Worm (Caenorhabditis elegans): ENCODE measurements around the gene idpb-3.

The idpb-3 gene

DNA sequence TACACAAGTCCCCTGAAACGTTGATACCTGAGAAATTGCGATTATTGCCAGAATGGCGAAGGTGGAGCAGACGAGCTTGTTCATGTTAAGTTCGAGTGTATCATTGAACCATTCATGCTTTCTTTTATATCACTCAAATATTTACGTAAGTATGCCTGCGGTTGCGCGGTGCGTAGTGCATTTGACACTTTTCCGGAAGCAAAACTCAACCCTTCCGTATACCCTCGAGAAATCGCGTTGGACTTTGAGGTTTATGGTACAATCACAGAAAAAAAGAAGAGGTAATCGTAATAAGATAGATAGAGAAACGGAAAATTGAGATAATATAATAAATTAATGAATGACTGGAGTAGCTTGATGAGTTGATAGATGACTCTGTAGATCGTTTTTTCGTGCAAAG lies 32.1 kb downstream of the idpb-3 start, which contains the start of gene idpb-2:
TSS of gene idpb-2 (minus strand) at position 101 of the 400 bp plus-strand sequence.
- TF ChIP-seq ztf-11 (tag; optimal IDR thresholded peaks at IDR 0.05) = no peak
- no peak for TF ChIP-seq pha-4 (tag; optimal IDR thresholded peaks at IDR 0.05)
- TF ChIP-seq blmp-1 (tag; optimal IDR thresholded peaks at IDR 0.05) = no peak
- TF ChIP-seq ces-1 (GFP tag; optimal IDR thresholded peaks at IDR 0.05) = no peak
- TF ChIP-seq snpc-4 (tag; optimal IDR thresholded peaks at IDR 0.05) = no peak
- no peak for TF ChIP-seq cnd-1 (tag; optimal IDR thresholded peaks at IDR 0.05)
- no peak for TF ChIP-seq nhr-237 (tag; optimal IDR thresholded peaks at IDR 0.05)
- TF ChIP-seq elt-1 (tag; optimal IDR thresholded peaks at IDR 0.05; ENCODE audit: borderline replicate concordance, insufficient read depth) = no peak
- no peak for TF ChIP-seq nhr-28 (tag; optimal IDR thresholded peaks at IDR 0.05)
- TF ChIP-seq lin-13 (tag; optimal IDR thresholded peaks at IDR 0.05) = no peak
- TF ChIP-seq unc-62 (GFP tag; optimal IDR thresholded peaks at IDR 0.05) = no peak
- TF ChIP-seq ceh-43 (GFP tag; optimal IDR thresholded peaks at IDR 0.05) = no peak
- no peak for TF ChIP-seq nhr-12 (tag; optimal IDR thresholded peaks at IDR 0.05)
- TF ChIP-seq ham-2 (GFP tag; optimal IDR thresholded peaks at IDR 0.05) = no peak
- no peak for TF ChIP-seq nhr-2 (tag; optimal IDR thresholded peaks at IDR 0.05)
- TF ChIP-seq M03D4.4 (tag; optimal IDR thresholded peaks at IDR 0.05) = no peak
- no peak for TF ChIP-seq ceh-39 (tag; optimal IDR thresholded peaks at IDR 0.05)
- no peak for TF ChIP-seq bed-3 (GFP tag; optimal IDR thresholded peaks at IDR 0.05)

DNA sequence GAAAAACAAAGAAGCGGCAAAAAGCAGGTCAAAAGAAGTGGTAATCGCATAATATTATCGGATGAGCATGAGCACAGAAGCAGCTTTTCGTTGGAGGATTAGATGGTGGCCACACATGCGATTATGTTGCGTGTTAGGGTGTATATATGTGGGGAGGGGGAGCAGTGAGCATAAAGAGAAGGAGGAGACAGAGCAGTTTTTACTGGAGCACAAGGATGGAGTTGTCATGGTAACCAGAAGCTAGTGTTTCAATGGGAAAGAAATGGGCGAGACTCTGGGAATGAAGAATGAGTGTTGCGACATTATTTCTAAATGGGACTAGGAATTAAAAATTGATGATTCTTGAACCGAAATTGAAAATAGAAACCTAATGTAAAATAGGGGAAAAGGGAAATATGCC lies 33.7 kb downstream of the idpb-3 start, which contains the start of gene C27A2.8:
TSS of gene C27A2.8 (minus strand) at position 117 of the 400 bp plus-strand sequence.
- TF ChIP-seq flh-1 (GFP tag; optimal IDR thresholded peaks at IDR 0.05) (no peak), nhr-28 (tag; optimal IDR thresholded peaks at IDR 0.05) (no peak), sem-2 (GFP tag; optimal IDR thresholded peaks at IDR 0.05) (no peak), mls-2 (tag; optimal IDR thresholded peaks at IDR 0.05) (no peak), elt-1 (tag; optimal IDR thresholded peaks at IDR 0.05; ENCODE audit: borderline replicate concordance, insufficient read depth) (no peak), mep-1 (tag; optimal IDR thresholded peaks at IDR 0.05) (no peak), lsy-2 (tag; optimal IDR thresholded peaks at IDR 0.05) (no peak), sptf-1 (tag; optimal IDR thresholded peaks at IDR 0.05) (no peak), unc-39 (tag; optimal IDR thresholded peaks at IDR 0.05) (no peak), zip-8 (tag; optimal IDR thresholded peaks at IDR 0.05) (no peak), lin-13 (tag; optimal IDR thresholded peaks at IDR 0.05) (no peak), mab-5 (tag; optimal IDR thresholded peaks at IDR 0.05) (no peak), unc-62 (GFP tag; optimal IDR thresholded peaks at IDR 0.05) (no peak), ceh-39 (tag; optimal IDR thresholded peaks at IDR 0.05) (no peak), ces-1 (GFP tag; optimal IDR thresholded peaks at IDR 0.05) (no peak), pha-4 (tag; optimal IDR thresholded peaks at IDR 0.05) (no peak), ceh-43 (GFP tag; optimal IDR thresholded peaks at IDR 0.05) (no peak), bed-3 (GFP tag; optimal IDR thresholded peaks at IDR 0.05) (no peak), tbx-8 (GFP tag; optimal IDR thresholded peaks at IDR 0.05) (no peak)

DNA sequence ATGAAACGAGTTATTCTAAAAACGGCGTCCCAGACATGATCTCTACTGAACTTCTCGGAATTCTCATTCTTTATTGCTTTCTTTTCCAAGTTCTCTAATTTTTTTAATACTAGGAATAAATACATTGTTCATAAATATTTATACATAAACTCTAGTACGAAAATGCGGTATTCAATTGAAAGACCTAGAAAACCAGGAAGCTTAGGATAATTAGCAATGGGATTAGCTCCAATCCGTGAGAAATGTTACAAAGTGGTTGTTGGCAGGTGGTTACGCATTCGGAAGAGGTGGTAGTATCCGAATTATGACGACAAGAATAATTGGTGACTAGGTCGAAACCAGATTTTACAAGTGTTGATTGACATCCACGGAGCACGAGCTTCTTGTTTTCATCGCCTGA lies 34.6 kb downstream of the idpb-3 start:
- TF ChIP-seq tbx-8 (GFP tag; optimal IDR thresholded peaks at IDR 0.05) (no peak), sem-2 (GFP tag; optimal IDR thresholded peaks at IDR 0.05) (no peak), nhr-2 (tag; optimal IDR thresholded peaks at IDR 0.05) (no peak), mls-2 (tag; optimal IDR thresholded peaks at IDR 0.05) (no peak), lsy-2 (tag; optimal IDR thresholded peaks at IDR 0.05) (no peak), nhr-28 (tag; optimal IDR thresholded peaks at IDR 0.05) (no peak), sptf-1 (tag; optimal IDR thresholded peaks at IDR 0.05) (no peak), unc-120 (tag; optimal IDR thresholded peaks at IDR 0.05; ENCODE audit: poor library complexity, severe bottlenecking) (no peak), cnd-1 (tag; optimal IDR thresholded peaks at IDR 0.05) (no peak), mep-1 (tag; optimal IDR thresholded peaks at IDR 0.05) (no peak), nhr-12 (tag; optimal IDR thresholded peaks at IDR 0.05) (no peak), lin-13 (tag; optimal IDR thresholded peaks at IDR 0.05) (no peak), ceh-39 (tag; optimal IDR thresholded peaks at IDR 0.05) (no peak), ceh-43 (GFP tag; optimal IDR thresholded peaks at IDR 0.05) (no peak), lin-32 (GFP tag; optimal IDR thresholded peaks at IDR 0.05) (no peak), nhr-76 (tag; optimal IDR thresholded peaks at IDR 0.05) (no peak), nhr-237 (tag; optimal IDR thresholded peaks at IDR 0.05) (no peak), zip-8 (tag; optimal IDR thresholded peaks at IDR 0.05) (no peak), bed-3 (GFP tag; optimal IDR thresholded peaks at IDR 0.05) (no peak)

DNA sequence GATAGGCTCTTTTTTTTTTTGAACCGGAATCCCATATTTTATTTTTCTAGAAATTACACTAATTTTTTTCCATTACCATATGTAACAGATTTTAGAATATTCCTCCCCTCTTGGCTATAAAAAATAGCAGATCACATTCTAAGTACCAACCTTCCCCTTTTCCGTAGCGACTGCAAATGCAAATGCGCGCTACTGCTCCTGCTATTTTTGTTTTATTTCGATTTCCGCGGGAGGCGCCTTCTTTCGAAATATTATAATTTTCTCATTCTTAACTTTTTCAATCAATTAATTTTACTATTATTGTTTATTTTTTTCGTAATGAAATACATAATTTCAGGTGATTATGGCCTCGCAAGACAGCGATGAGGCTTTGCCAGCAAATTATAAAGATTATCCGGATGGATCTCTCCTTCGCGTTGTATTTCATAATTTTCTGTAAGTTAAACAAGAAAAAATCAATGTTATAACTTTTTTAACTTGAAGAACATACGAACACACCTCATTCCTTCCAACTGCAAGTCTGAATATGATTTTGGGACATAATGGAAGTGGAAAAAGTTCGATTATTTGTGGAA lies 39.7 kb downstream of the idpb-3 start, which contains the start of gene smc-5:
TSS of gene smc-5 (plus strand) at position 332 of the 575 bp plus-strand sequence.
- TF ChIP-seq M03D4.4 (tag; optimal IDR thresholded peaks at IDR 0.05) = no peak
- TF ChIP-seq nhr-28 (tag; optimal IDR thresholded peaks at IDR 0.05) = no peak
- TF ChIP-seq nhr-2 (tag; optimal IDR thresholded peaks at IDR 0.05) = no peak
- TF ChIP-seq elt-1 (tag; optimal IDR thresholded peaks at IDR 0.05; ENCODE audit: borderline replicate concordance, insufficient read depth) = no peak
- peak; percentile 86 for TF ChIP-seq mep-1 (tag; optimal IDR thresholded peaks at IDR 0.05)
- peak; percentile 56 for TF ChIP-seq nhr-237 (tag; optimal IDR thresholded peaks at IDR 0.05)
- TF ChIP-seq hlh-1 (tag; optimal IDR thresholded peaks at IDR 0.05) = peak; percentile 57
- TF ChIP-seq lsy-2 (tag; optimal IDR thresholded peaks at IDR 0.05) = peak; percentile 85
- no peak for TF ChIP-seq blmp-1 (tag; optimal IDR thresholded peaks at IDR 0.05)
- no peak for TF ChIP-seq nhr-12 (tag; optimal IDR thresholded peaks at IDR 0.05)
- TF ChIP-seq ces-1 (GFP tag; optimal IDR thresholded peaks at IDR 0.05) = peak; percentile 56
- TF ChIP-seq sptf-1 (tag; optimal IDR thresholded peaks at IDR 0.05) = no peak
- no peak for TF ChIP-seq lin-13 (tag; optimal IDR thresholded peaks at IDR 0.05)
- no peak for TF ChIP-seq flh-1 (GFP tag; optimal IDR thresholded peaks at IDR 0.05)
- peak; percentile 8 for TF ChIP-seq pha-4 (tag; optimal IDR thresholded peaks at IDR 0.05)
- TF ChIP-seq ceh-39 (tag; optimal IDR thresholded peaks at IDR 0.05) = peak; percentile 42
- TF ChIP-seq snpc-4 (tag; optimal IDR thresholded peaks at IDR 0.05) = no peak
- TF ChIP-seq nhr-76 (tag; optimal IDR thresholded peaks at IDR 0.05) = no peak
- TF ChIP-seq unc-120 (tag; optimal IDR thresholded peaks at IDR 0.05; ENCODE audit: poor library complexity, severe bottlenecking) = peak; percentile 26

All from whole organism, mixed stage, embryonic.